Worm (Caenorhabditis elegans) whole organism, mixed stage, embryonic: ENCODE measurements around the gene F27C8.3.

Experiments used
- bed-3 ChIP-seq: fragments of 200-800 bp; sonication (Bioruptor generic); optimal IDR thresholded peaks from 3 replicates; lab custom pipeline; 2018; ENCODE audit warnings: mild to moderate bottlenecking, missing genetic modification characterization, moderate library complexity, missing compliant biosample characterization
- blmp-1 ChIP-seq: fragments of 150-350 bp; optimal IDR thresholded peaks from 2 replicates; lab custom pipeline; 2014; ENCODE audit warnings: missing biosample characterization, missing genetic modification characterization
- ceh-39 ChIP-seq: fragments of 150-350 bp; optimal IDR thresholded peaks from 2 replicates; lab custom pipeline; 2014; ENCODE audit warnings: missing biosample characterization, missing genetic modification characterization
- ceh-83 ChIP-seq: fragments of 200-800 bp; sonication (Bioruptor generic); optimal IDR thresholded peaks from 2 replicates; lab custom pipeline; 2018; ENCODE audit warnings: mild to moderate bottlenecking, missing genetic modification characterization, missing compliant biosample characterization
- drap-1 ChIP-seq: fragments of 200-800 bp; sonication (Bioruptor generic); optimal IDR thresholded peaks from 3 replicates; lab custom pipeline; 2018; ENCODE audit warnings: mild to moderate bottlenecking, missing genetic modification characterization, missing compliant biosample characterization
- elt-1 ChIP-seq: sonication (generic microtip); optimal IDR thresholded peaks from 2 replicates; lab custom pipeline; 2017; ENCODE audit warnings: missing genetic modification characterization, mild to moderate bottlenecking, missing compliant biosample characterization, antibody characterized with exemption, moderate library complexity, borderline replicate concordance; ENCODE audit not compliant: insufficient read depth
- elt-3 ChIP-seq: fragments of 150-350 bp; optimal IDR thresholded peaks from 2 replicates; lab custom pipeline; 2014; ENCODE audit warnings: missing biosample characterization, missing genetic modification characterization
- flh-1 ChIP-seq: fragments of 200-800 bp; sonication (Bioruptor generic); optimal IDR thresholded peaks from 2 replicates; lab custom pipeline; 2018; ENCODE audit warnings: mild to moderate bottlenecking, missing genetic modification characterization, moderate library complexity, missing compliant biosample characterization
- ham-2 ChIP-seq: fragments of 200-800 bp; sonication (Bioruptor generic); optimal IDR thresholded peaks from 2 replicates; lab custom pipeline; 2018; ENCODE audit warnings: mild to moderate bottlenecking, missing genetic modification characterization, missing compliant biosample characterization
- hlh-1 ChIP-seq: fragments of 150-350 bp; optimal IDR thresholded peaks from 2 replicates; lab custom pipeline; 2014; ENCODE audit warnings: missing biosample characterization, missing genetic modification reagents, missing genetic modification characterization
- lin-13 ChIP-seq: fragments of 150-350 bp; optimal IDR thresholded peaks from 2 replicates; lab custom pipeline; 2014; ENCODE audit warnings: missing biosample characterization, missing genetic modification characterization
- mep-1 ChIP-seq: fragments of 150-350 bp; optimal IDR thresholded peaks from 2 replicates; lab custom pipeline; 2017; ENCODE audit warnings: missing biosample characterization, missing genetic modification reagents, missing genetic modification characterization, inconsistent platforms
- nhr-12 ChIP-seq: fragments of 150-350 bp; optimal IDR thresholded peaks from 2 replicates; lab custom pipeline; 2014; ENCODE audit warnings: missing biosample characterization, missing genetic modification characterization
- nhr-2 ChIP-seq: fragments of 150-350 bp; optimal IDR thresholded peaks from 2 replicates; lab custom pipeline; 2014; ENCODE audit warnings: missing biosample characterization, missing genetic modification characterization
- nhr-237 ChIP-seq: fragments of 150-350 bp; optimal IDR thresholded peaks from 2 replicates; lab custom pipeline; 2014; ENCODE audit warnings: missing biosample characterization, missing genetic modification characterization
- nhr-76 ChIP-seq: sonication (generic microtip); optimal IDR thresholded peaks from 2 replicates; lab custom pipeline; 2017; ENCODE audit warnings: missing biosample characterization, missing genetic modification characterization
- pha-4 ChIP-seq: fragments of 150-350 bp; optimal IDR thresholded peaks from 2 replicates; lab custom pipeline; 2018; ENCODE audit warnings: missing biosample characterization, missing genetic modification reagents, missing genetic modification characterization
- sem-2 ChIP-seq: fragments of 200-800 bp; sonication (Bioruptor generic); optimal IDR thresholded peaks from 2 replicates; lab custom pipeline; 2018; ENCODE audit warnings: mild to moderate bottlenecking, missing genetic modification characterization, missing compliant biosample characterization
- snpc-4 ChIP-seq: fragments of 150-350 bp; optimal IDR thresholded peaks from 2 replicates; lab custom pipeline; 2014; ENCODE audit warnings: missing biosample characterization, missing genetic modification characterization
- sptf-1 ChIP-seq: sonication (generic microtip); optimal IDR thresholded peaks from 2 replicates; lab custom pipeline; 2017; ENCODE audit warnings: mild to moderate bottlenecking, missing genetic modification characterization, moderate library complexity, missing compliant biosample characterization
- tbx-8 ChIP-seq: fragments of 200-800 bp; sonication (Bioruptor generic); optimal IDR thresholded peaks from 2 replicates; lab custom pipeline; 2018; ENCODE audit warnings: mild to moderate bottlenecking, missing genetic modification characterization, moderate library complexity, missing compliant biosample characterization
- unc-120 ChIP-seq: sonication (generic microtip); optimal IDR thresholded peaks from 2 replicates; lab custom pipeline; 2017; ENCODE audit warnings: missing genetic modification characterization, missing compliant biosample characterization; ENCODE audit not compliant: poor library complexity, severe bottlenecking
- unc-39 ChIP-seq: fragments of 150-350 bp; optimal IDR thresholded peaks from 2 replicates; lab custom pipeline; 2014; ENCODE audit warnings: missing biosample characterization, missing genetic modification characterization
- unc-62 ChIP-seq: fragments of 150-350 bp; optimal IDR thresholded peaks from 2 replicates; lab custom pipeline; 2014; ENCODE audit warnings: missing biosample characterization, missing genetic modification reagents, missing genetic modification characterization
- zip-8 ChIP-seq: fragments of 150-350 bp; optimal IDR thresholded peaks from 2 replicates; lab custom pipeline; 2014; ENCODE audit warnings: missing biosample characterization, missing genetic modification characterization
- ztf-11 ChIP-seq: fragments of 150-350 bp; optimal IDR thresholded peaks from 2 replicates; lab custom pipeline; 2014; ENCODE audit warnings: missing biosample characterization, missing genetic modification characterization

The F27C8.3 gene

ce11 chrIV:9618015-9618414, 22.3 kb upstream of the F27C8.3 start:
- no peak for TF ChIP-seq nhr-2 (tag; lab: Kevin White, UChicago)
- no peak for TF ChIP-seq elt-3 (tag; lab: Kevin White, UChicago)
- peak; percentile 89 for TF ChIP-seq elt-1 (tag; lab: Kevin White, UChicago)

- TF ChIP-seq mep-1 (tag; lab: Kevin White, UChicago) (no peak), nhr-76 (tag; lab: Kevin White, UChicago) (no peak), unc-120 (tag; lab: Kevin White, UChicago) (no peak), flh-1 (GFP tag; lab: Kevin White, UChicago) (no peak), nhr-2 (tag; lab: Kevin White, UChicago) (peak; percentile 18), lin-13 (tag; lab: Kevin White, UChicago) (no peak), snpc-4 (tag; lab: Kevin White, UChicago) (no peak), drap-1 (no peak), blmp-1 (tag; lab: Kevin White, UChicago) (no peak), sptf-1 (tag; lab: Kevin White, UChicago) (no peak), zip-8 (tag; lab: Kevin White, UChicago) (no peak), unc-62 (GFP tag; lab: Kevin White, UChicago) (peak; percentile 52), ceh-39 (tag; lab: Kevin White, UChicago) (no peak), nhr-12 (tag; lab: Kevin White, UChicago) (no peak), elt-1 (tag; lab: Kevin White, UChicago) (peak; percentile 98)
Observed at ce11 chrIV:9617358-9617757, 21.7 kb upstream of the F27C8.3 start.

- TF ChIP-seq elt-1 (tag; lab: Kevin White, UChicago) (peak; percentile 100), ham-2 (GFP tag; lab: Kevin White, UChicago) (peak; percentile 56), lin-13 (tag; lab: Kevin White, UChicago) (no peak), unc-62 (GFP tag; lab: Kevin White, UChicago) (no peak), blmp-1 (tag; lab: Kevin White, UChicago) (no peak)
- TF ChIP-seq, all 35 proteins: peak for 2
Observed at ce11 chrIV:9615511-9615910, 19.8 kb upstream of the F27C8.3 start.

ce11 chrIV:9614695-9615094, 19.0 kb upstream of the F27C8.3 start, which contains the start of gene elt-1:
Gene elt-1, plus strand, starts transcription at chrIV:9614995.
- TF ChIP-seq flh-1 (GFP tag; lab: Kevin White, UChicago) (no peak), tbx-8 (GFP tag; lab: Kevin White, UChicago) (no peak), sem-2 (GFP tag; lab: Kevin White, UChicago) (no peak), pha-4 (no peak), zip-8 (tag; lab: Kevin White, UChicago) (no peak), elt-3 (tag; lab: Kevin White, UChicago) (no peak), ham-2 (GFP tag; lab: Kevin White, UChicago) (no peak), unc-39 (no peak), ztf-11 (no peak), bed-3 (no peak), sptf-1 (tag; lab: Kevin White, UChicago) (no peak), ceh-83 (no peak), ceh-39 (tag; lab: Kevin White, UChicago) (no peak), hlh-1 (tag; lab: Kevin White, UChicago) (no peak), nhr-12 (tag; lab: Kevin White, UChicago) (no peak), nhr-237 (tag; lab: Kevin White, UChicago) (no peak), mep-1 (tag; lab: Kevin White, UChicago) (no peak), nhr-2 (tag; lab: Kevin White, UChicago) (no peak)

- TF ChIP-seq elt-1 (tag; lab: Kevin White, UChicago) = peak; percentile 100
- no peak for TF ChIP-seq ceh-39 (tag; lab: Kevin White, UChicago)
Observed at ce11 chrIV:9614060-9614459, 18.4 kb upstream of the F27C8.3 start.

ce11 chrIV:9613072-9613590, 17.5 kb upstream of the F27C8.3 start:
- TF ChIP-seq elt-1 (tag; lab: Kevin White, UChicago) = peak; percentile 98
- TF ChIP-seq nhr-76 (tag; lab: Kevin White, UChicago) = no peak
